Fruit fly (Drosophila melanogaster) whole organism, wandering third instar larva: ENCODE results near the gene GATAd.
A peak's percentile ranks its signal among the peaks of the same experiment; 100 is the strongest.

Experiments
- CrebA ChIP-seq: fragments of 200-800 bp; sonication (Bioruptor generic); optimal IDR thresholded peaks from 2 replicates; lab custom pipeline; 2016; ENCODE audit warnings: missing biosample characterization, mild to moderate bottlenecking, missing genetic modification characterization, borderline replicate concordance
- Dfd ChIP-seq: fragments of >200 bp; optimal IDR thresholded peaks from 2 replicates; lab custom pipeline; 2017; ENCODE audit warnings: missing biosample characterization, missing genetic modification characterization
- sage ChIP-seq: fragments of 200-800 bp; sonication (Bioruptor generic); optimal IDR thresholded peaks from 2 replicates; lab custom pipeline; 2016; ENCODE audit warnings: missing biosample characterization, mild to moderate bottlenecking, missing genetic modification characterization

- TF ChIP-seq sage (GFP tag; lab: Kevin White, UChicago): peak; percentile 37
- no peak for TF ChIP-seq CrebA (GFP tag; lab: Kevin White, UChicago)
- no peak for TF ChIP-seq Dfd (GFP tag; lab: Kevin White, UChicago)
Observed at dm6 chr2L:10299077-10299809, 34.3 kb upstream of the GATAd start.
